Worm (Caenorhabditis elegans): ENCODE measurements around the gene dct-16.

The dct-16 gene

DNA sequence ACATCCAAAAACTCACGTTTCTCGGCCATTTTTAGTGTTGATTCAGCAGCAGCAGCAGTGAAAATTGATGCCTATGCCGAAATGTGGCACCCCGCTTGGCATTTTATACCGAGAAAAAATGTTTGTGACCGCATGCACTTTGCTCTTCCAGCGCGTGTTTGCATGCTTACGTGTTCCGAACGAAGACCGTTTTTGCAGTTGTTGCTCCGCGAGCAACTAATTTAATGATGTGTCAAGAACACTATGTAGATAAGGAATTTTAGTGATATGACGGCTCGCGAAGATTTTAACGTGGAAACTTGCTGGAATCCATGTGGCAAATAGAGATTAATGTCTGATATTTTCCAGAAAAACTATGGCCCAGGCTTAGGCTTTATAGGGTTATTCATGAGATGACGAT is at the start of gene dct-16:
Gene dct-16, minus strand, starts transcription at position 78 of the 400 bp plus-strand sequence.
- TF ChIP-seq ZK337.2 (GFP tag; IDR thresholded peaks at IDR 0.05) (no peak), dmd-6 (GFP tag; IDR thresholded peaks at IDR 0.05) (peak; percentile 94), mdl-1 (tag; optimal IDR thresholded peaks at IDR 0.05) (peak in 1 of 2 experiments; percentile 44), hlh-30 (tag; optimal IDR thresholded peaks at IDR 0.05; ENCODE audit: insufficient read depth) (peak; percentile 57), mes-2 (tag; optimal IDR thresholded peaks at IDR 0.05; ENCODE audit: poor library complexity, severe bottlenecking) (peak; percentile 27), nhr-102 (tag; optimal IDR thresholded peaks at IDR 0.05) (peak; percentile 85), dve-1 (tag; optimal IDR thresholded peaks at IDR 0.05; ENCODE audit: insufficient read depth) (peak; percentile 86), daf-16 (GFP tag; optimal IDR thresholded peaks at IDR 0.05) (peak in 1 of 2 experiments; percentile 21), daf-16 (tag; optimal IDR thresholded peaks at IDR 0.05) (peak; percentile 91), hif-1 (tag; optimal IDR thresholded peaks at IDR 0.05) (peak in 1 of 2 experiments; percentile 38), hlh-11 (tag; optimal IDR thresholded peaks at IDR 0.05) (peak; percentile 78), mxl-3 (GFP tag; optimal IDR thresholded peaks at IDR 0.05) (peak; percentile 5), rbr-2 (tag; optimal IDR thresholded peaks at IDR 0.05) (no peak), lin-1 (GFP tag; IDR thresholded peaks at IDR 0.05) (peak; percentile 12; the same call in 1 of the 2 replicates), nhr-42 (GFP tag; IDR thresholded peaks at IDR 0.05) (no peak), mdt-29 (GFP tag; IDR thresholded peaks at IDR 0.05) (peak; percentile 70), tra-1 (GFP tag; IDR thresholded peaks at IDR 0.05) (peak; percentile 76), pqm-1 (tag; optimal IDR thresholded peaks at IDR 0.05) (peak; percentile 56), lin-15B (tag; optimal IDR thresholded peaks at IDR 0.05) (no peak), aha-1 (tag) (peak; percentile 52), saeg-2 (GFP tag; IDR thresholded peaks at IDR 0.05) (peak; percentile 58; the same call in 1 of the 2 replicates), nhr-41 (GFP tag; IDR thresholded peaks at IDR 0.05) (0 out of 2 replicates have a peak, but pooled peaks have one; percentile 29), gei-8 (GFP tag; optimal IDR thresholded peaks at IDR 0.05) (peak; percentile 26), php-3 (GFP tag; IDR thresholded peaks at IDR 0.05) (peak; percentile 90), nhr-48 (tag; optimal IDR thresholded peaks at IDR 0.05) (peak; percentile 85), nhr-28 (tag; optimal IDR thresholded peaks at IDR 0.05) (peak; percentile 63), T20F7.1 (GFP tag; optimal IDR thresholded peaks at IDR 0.05) (no peak), lin-13 (GFP tag; optimal IDR thresholded peaks at IDR 0.05) (peak; percentile 33), mxl-2 (GFP tag; conservative IDR thresholded peaks at IDR 0.05) (no peak)

ce11 chrV:20547048-20547447 is 48.2 kb upstream of the dct-16 start, which contains the start of gene Y38H6C.18:
Gene Y38H6C.18, minus strand, starts transcription at chrV:20547148.
- no peak for TF ChIP-seq mdt-29 (GFP tag; IDR thresholded peaks at IDR 0.05)
- no peak for TF ChIP-seq D1046.2 (GFP tag; IDR thresholded peaks at IDR 0.05)

ce11 chrV:20545742-20546141 is 46.9 kb upstream of the dct-16 start:
- TF ChIP-seq daf-16 (GFP tag; optimal IDR thresholded peaks at IDR 0.05) (no peak), daf-16 (tag; optimal IDR thresholded peaks at IDR 0.05) (peak; percentile 71), mdt-29 (GFP tag; IDR thresholded peaks at IDR 0.05) (no peak), nhr-111 (GFP tag; optimal IDR thresholded peaks at IDR 0.05) (no peak), nhr-48 (tag; optimal IDR thresholded peaks at IDR 0.05) (no peak), pqm-1 (tag; optimal IDR thresholded peaks at IDR 0.05) (peak; percentile 2)

- TF ChIP-seq nhr-77 (tag; optimal IDR thresholded peaks at IDR 0.05) (peak; percentile 23), php-3 (GFP tag; IDR thresholded peaks at IDR 0.05) (no peak), nhr-28 (tag; optimal IDR thresholded peaks at IDR 0.05) (peak; percentile 56), nhr-237 (tag; optimal IDR thresholded peaks at IDR 0.05) (no peak), daf-16 (GFP tag; optimal IDR thresholded peaks at IDR 0.05) (no peak), daf-16 (tag; optimal IDR thresholded peaks at IDR 0.05) (peak; percentile 84)
Measured at ce11 chrV:20544610-20545009, 45.8 kb upstream of the dct-16 start.

Data from whole organism, L4 larva.